Fruit fly (Drosophila melanogaster) whole organism, pupa: ENCODE results near the gene CG12290.

Source experiments
- CG10348 ChIP-seq: fragments of 200-800 bp; sonication (Bioruptor generic); IDR thresholded peaks from 2 replicates; pipeline ENCODE4 v1.3.6; 2022; ENCODE audit warnings: missing biosample characterization, missing genetic modification characterization
- CG12605 ChIP-seq: fragments of 200-800 bp; sonication (Bioruptor generic); IDR thresholded peaks from 2 replicates; pipeline ENCODE4 v1.3.6; 2022; ENCODE audit warnings: missing biosample characterization, missing genetic modification characterization
- CG15710 ChIP-seq: fragments of 200-800 bp; sonication (Bioruptor generic); optimal IDR thresholded peaks from 2 replicates; lab custom pipeline; 2018; ENCODE audit warnings: missing biosample characterization, mild to moderate bottlenecking, missing genetic modification characterization, moderate library complexity
- CG17806 ChIP-seq: fragments of 200-800 bp; sonication (Bioruptor generic); optimal IDR thresholded peaks from 2 replicates; lab custom pipeline; 2018; ENCODE audit warnings: missing biosample characterization, mild to moderate bottlenecking, missing genetic modification characterization, moderate library complexity
- CG8159 ChIP-seq: fragments of 200-800 bp; sonication (Bioruptor generic); optimal IDR thresholded peaks from 3 replicates; lab custom pipeline; 2018; ENCODE audit warnings: missing biosample characterization, mild to moderate bottlenecking, missing genetic modification characterization, moderate library complexity
- CG8301 ChIP-seq: fragments of 200-800 bp; sonication (Bioruptor generic); optimal IDR thresholded peaks from 2 replicates; lab custom pipeline; 2018; ENCODE audit warnings: missing biosample characterization, mild to moderate bottlenecking, missing genetic modification characterization
- D1 ChIP-seq: fragments of 200-800 bp; sonication (Bioruptor generic); optimal IDR thresholded peaks from 2 replicates; lab custom pipeline; 2018; ENCODE audit warnings: missing biosample characterization, mild to moderate bottlenecking, missing genetic modification characterization, moderate library complexity
- EcR ChIP-seq: fragments of 200-800 bp; sonication (Bioruptor generic); optimal IDR thresholded peaks from 3 replicates; lab custom pipeline; 2019; ENCODE audit warnings: missing biosample characterization, missing genetic modification characterization, mild to moderate bottlenecking, moderate library complexity, missing genetic modification reagents
- Ets98B ChIP-seq: fragments of 200-800 bp; sonication (Bioruptor generic); IDR thresholded peaks from 2 replicates; pipeline ENCODE4 v1.3.6; 2022; ENCODE audit warnings: missing biosample characterization, missing genetic modification characterization
- gl ChIP-seq: fragments of 200-800 bp; sonication (Bioruptor generic); optimal IDR thresholded peaks from 2 replicates; lab custom pipeline; 2018; ENCODE audit warnings: missing biosample characterization, mild to moderate bottlenecking, missing genetic modification characterization

DNA sequence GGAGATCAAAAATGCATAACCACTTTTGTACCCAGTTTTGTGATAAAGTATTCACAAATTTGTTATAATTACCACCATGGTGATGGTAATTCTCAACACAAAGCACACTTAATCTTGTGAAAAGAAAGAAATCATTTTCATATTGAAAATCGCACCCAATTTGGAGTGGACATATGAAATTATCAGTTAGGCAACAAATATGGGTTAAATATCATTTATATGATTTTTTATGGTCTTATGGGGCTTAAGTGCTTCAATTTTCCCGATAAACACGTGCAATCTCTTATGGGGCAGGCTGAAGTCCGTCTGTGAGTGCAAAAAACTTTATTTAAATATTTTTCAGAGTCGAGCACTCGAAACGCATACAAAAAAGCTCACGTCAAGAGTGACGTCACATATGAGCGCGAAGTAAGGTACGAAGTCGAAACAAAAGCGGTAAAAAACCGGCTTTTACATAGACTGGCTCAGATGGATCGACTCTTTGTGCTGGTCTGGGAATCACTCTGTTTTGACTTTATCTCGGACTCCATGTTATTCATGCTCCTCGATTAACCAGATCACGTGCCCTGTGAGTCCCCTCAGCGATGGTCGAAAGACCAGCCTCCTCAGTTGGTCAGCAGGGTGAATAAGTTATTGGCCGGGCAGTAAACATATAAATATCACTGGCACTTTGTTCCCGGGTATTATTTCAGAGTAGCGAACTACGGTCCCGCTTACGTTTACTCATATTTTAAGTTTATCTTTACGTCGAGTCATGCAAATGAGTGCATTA is 3.4 kb upstream of the CG12290 start:
- TF ChIP-seq CG12605 (GFP tag; lab: Robert Waterston, UW) (no peak), CG15710 (tag; lab: Kevin White, UChicago) (no peak), gl (tag; lab: Kevin White, UChicago) (no peak), CG10348 (GFP tag; lab: Robert Waterston, UW) (no peak), CG8159 (tag; lab: Kevin White, UChicago) (peak; percentile 30), EcR (GFP tag; lab: Kevin White, UChicago) (peak; percentile 81), CG8301 (tag; lab: Kevin White, UChicago) (no peak), D1 (tag; lab: Kevin White, UChicago) (no peak), CG17806 (peak; percentile 29), Ets98B (GFP tag; lab: Robert Waterston, UW) (no peak)
